Worm (Caenorhabditis elegans) whole organism, L4/young adult: ENCODE measurements around the gene col-125.

Experiments
- W03F9.2 ChIP-seq: fragments of 150-350 bp; optimal IDR thresholded peaks from 2 replicates; lab custom pipeline; 2014; ENCODE audit warnings: missing biosample characterization, missing genetic modification characterization
- dao-5 ChIP-seq: sonication (generic microtip); optimal IDR thresholded peaks from 2 replicates; lab custom pipeline; 2016; ENCODE audit warnings: missing genotype, missing genetic modification characterization, moderate library complexity, missing compliant biosample characterization
- him-1 ChIP-seq: sonication (generic microtip); optimal IDR thresholded peaks from 2 replicates; lab custom pipeline; 2016; ENCODE audit warnings: missing genotype, missing genetic modification reagents, missing genetic modification characterization, missing compliant biosample characterization

ce11 chrIV:11276026-11276425 lies 50.7 kb downstream of the col-125 start:
- TF ChIP-seq him-1 (tag; lab: Kevin White, UChicago) (no peak), dao-5 (tag; lab: Kevin White, UChicago) (no peak), W03F9.2 (tag; lab: Kevin White, UChicago) (no peak)
